Worm (Caenorhabditis elegans): ENCODE data around the gene such-1.

- TF ChIP-seq lsy-2 (tag; optimal IDR thresholded peaks at IDR 0.05): peak in 1 of 2 experiments; percentile 67
- TF ChIP-seq elt-3 (tag; optimal IDR thresholded peaks at IDR 0.05): no peak
- no peak for TF ChIP-seq fkh-8 (tag; optimal IDR thresholded peaks at IDR 0.05)
- TF ChIP-seq nhr-11 (tag; optimal IDR thresholded peaks at IDR 0.05): no peak
- no peak for TF ChIP-seq ztf-11 (tag; optimal IDR thresholded peaks at IDR 0.05)
- TF ChIP-seq egl-27 (tag; optimal IDR thresholded peaks at IDR 0.05): no peak
- no peak for TF ChIP-seq unc-30 (tag; optimal IDR thresholded peaks at IDR 0.05)
- TF ChIP-seq lin-39 (tag; optimal IDR thresholded peaks at IDR 0.05): no peak
These were observed 18.3 kb downstream of the such-1 start, which contains the start of the genes Y66D12A.21 and spe-6 for ce11 chrIII:11505213-11505612.

Measured in whole organism, L1 larva.